Worm (Caenorhabditis elegans): ENCODE data around the gene thn-6.

DNA sequence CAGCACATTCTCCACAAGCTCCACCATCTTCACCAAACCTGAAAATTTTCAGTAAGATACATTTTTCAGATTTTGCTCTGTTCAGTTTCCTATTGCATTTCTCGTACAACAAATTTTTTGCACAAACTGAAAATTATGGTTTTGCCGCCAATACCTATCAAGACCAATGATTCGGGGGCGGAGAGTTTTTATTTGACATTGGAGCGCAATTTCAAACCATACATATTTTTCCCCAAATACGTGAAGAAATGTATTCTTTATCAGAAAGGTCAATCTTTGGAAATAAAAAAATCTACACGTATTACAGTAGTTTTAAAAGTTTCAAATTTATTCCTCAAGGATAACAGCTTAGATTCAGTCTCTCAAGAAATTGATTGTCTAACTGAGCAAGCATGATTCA lies 37.8 kb downstream of the thn-6 start, which contains the start of gene F36H12.5:
- TF ChIP-seq unc-62 (GFP tag; optimal IDR thresholded peaks at IDR 0.05) (no peak), lsy-2 (tag; optimal IDR thresholded peaks at IDR 0.05) (no peak), ztf-11 (tag; optimal IDR thresholded peaks at IDR 0.05) (no peak)

All from whole organism, mixed stage, embryonic.